Worm (Caenorhabditis elegans) whole organism, young adult: ENCODE measurements around the gene lgc-8.
"Not testable (repeated sequence)": the region's sequence is repeated elsewhere in the genome, so short reads cannot be mapped to it uniquely, and the experiment has no call there.

ENCODE experiments used
- F39B2.1 ChIP-seq: fragments of 200-800 bp; sonication (Bioruptor generic); IDR thresholded peaks from 2 replicates; pipeline ENCODE4 v1.3.6; 2022; ENCODE audit warnings: missing genetic modification reagents, missing genetic modification characterization, missing compliant biosample characterization
- T26A5.8 ChIP-seq: sonication (generic microtip); optimal IDR thresholded peaks from 2 replicates; lab custom pipeline; 2016; ENCODE audit warnings: missing genetic modification characterization, missing compliant biosample characterization
- Y53G8AR.9 ChIP-seq: fragments of 200-800 bp; sonication (Bioruptor generic); conservative IDR thresholded peaks from 2 replicates; pipeline ENCODE4 v1.3.6; 2022; ENCODE audit warnings: missing genetic modification reagents, missing genetic modification characterization, missing compliant biosample characterization
- aptf-3 ChIP-seq: fragments of 200-800 bp; sonication (Bioruptor generic); IDR thresholded peaks from 2 replicates; pipeline ENCODE4 v1.3.6; 2022; ENCODE audit warnings: missing genetic modification characterization, missing compliant biosample characterization
- athp-1 ChIP-seq: sonication (generic microtip); optimal IDR thresholded peaks from 2 replicates; lab custom pipeline; 2017; ENCODE audit warnings: mild to moderate bottlenecking, missing genetic modification characterization, missing compliant biosample characterization
- attf-3 ChIP-seq: fragments of 200-800 bp; sonication (Bioruptor generic); conservative IDR thresholded peaks from 2 replicates; pipeline ENCODE4 v1.3.6; 2022; ENCODE audit warnings: missing genetic modification reagents, missing genetic modification characterization, missing compliant biosample characterization
- attf-6 ChIP-seq: fragments of 200-800 bp; sonication (Bioruptor generic); IDR thresholded peaks from 2 replicates; pipeline ENCODE4 v1.3.6; 2022; ENCODE audit warnings: missing genetic modification reagents, missing genetic modification characterization, missing compliant biosample characterization
- die-1 ChIP-seq: sonication (generic microtip); optimal IDR thresholded peaks from 2 replicates; lab custom pipeline; 2016; ENCODE audit warnings: missing genotype, mild to moderate bottlenecking, missing genetic modification characterization, missing compliant biosample characterization
- efl-1 ChIP-seq: fragments of 150-350 bp; optimal IDR thresholded peaks from 2 replicates; lab custom pipeline; 2014; ENCODE audit warnings: missing biosample characterization, missing genetic modification reagents, missing genetic modification characterization
- egrh-3 ChIP-seq: fragments of 200-800 bp; sonication (Bioruptor generic); IDR thresholded peaks from 2 replicates; pipeline ENCODE4 v1.3.6; 2022; ENCODE audit warnings: missing genetic modification reagents, missing genetic modification characterization, missing compliant biosample characterization
- gei-17 ChIP-seq: fragments of 200-800 bp; sonication (Bioruptor generic); optimal IDR thresholded peaks from 2 replicates; lab custom pipeline; 2018; ENCODE audit warnings: mild to moderate bottlenecking, missing genetic modification characterization, missing compliant biosample characterization
- hmg-20 ChIP-seq: fragments of 200-800 bp; sonication (Bioruptor generic); IDR thresholded peaks from 2 replicates; pipeline ENCODE4 v1.3.6; 2022; ENCODE audit warnings: missing genetic modification reagents, missing genetic modification characterization, missing compliant biosample characterization
- hsf-1 ChIP-seq: fragments of 200-800 bp; sonication (Bioruptor generic); IDR thresholded peaks from 2 replicates; pipeline ENCODE4 v1.3.6; 2022; ENCODE audit warnings: missing genetic modification reagents, missing genetic modification characterization, missing compliant biosample characterization
- lag-1 ChIP-seq: fragments of 200-800 bp; sonication (Bioruptor generic); IDR thresholded peaks from 2 replicates; pipeline ENCODE4 v1.3.6; 2022; ENCODE audit warnings: missing genetic modification reagents, missing genetic modification characterization, missing compliant biosample characterization
- lin-40 ChIP-seq: sonication (generic microtip); optimal IDR thresholded peaks from 2 replicates; lab custom pipeline; 2016; ENCODE audit warnings: missing genetic modification characterization, mild to moderate bottlenecking, missing compliant biosample characterization, missing genotype, missing genetic modification reagents
- lir-1 ChIP-seq: fragments of 200-800 bp; sonication (Bioruptor generic); conservative IDR thresholded peaks from 2 replicates; pipeline ENCODE4 v1.3.6; 2022; ENCODE audit warnings: missing genetic modification reagents, missing genetic modification characterization, missing compliant biosample characterization
- lsl-1 ChIP-seq: fragments of 200-800 bp; sonication (Bioruptor generic); optimal IDR thresholded peaks from 2 replicates; lab custom pipeline; 2018; ENCODE audit warnings: mild to moderate bottlenecking, missing genetic modification characterization, moderate library complexity, missing compliant biosample characterization
- lsy-27 ChIP-seq: sonication (generic microtip); optimal IDR thresholded peaks from 2 replicates; lab custom pipeline; 2017; ENCODE audit warnings: missing genetic modification characterization, mild to moderate bottlenecking, missing compliant biosample characterization, antibody characterized with exemption, missing genotype, borderline replicate concordance; ENCODE audit not compliant: insufficient read depth
- madf-3 ChIP-seq: fragments of 200-800 bp; sonication (Bioruptor generic); IDR thresholded peaks from 2 replicates; pipeline ENCODE4 v1.3.6; 2022; ENCODE audit warnings: missing genetic modification reagents, missing genetic modification characterization, missing compliant biosample characterization
- madf-6 ChIP-seq: fragments of 200-800 bp; sonication (Bioruptor generic); IDR thresholded peaks from 2 replicates; pipeline ENCODE4 v1.3.6; 2022; ENCODE audit warnings: missing genetic modification reagents, missing genetic modification characterization, missing compliant biosample characterization
- mcd-1 ChIP-seq: fragments of 200-800 bp; sonication (Bioruptor generic); IDR thresholded peaks from 2 replicates; pipeline ENCODE4 v1.3.6; 2022; ENCODE audit warnings: missing genetic modification reagents, missing genetic modification characterization, missing compliant biosample characterization
- mes-4 ChIP-seq: sonication (generic microtip); optimal IDR thresholded peaks from 2 replicates; lab custom pipeline; 2016; ENCODE audit warnings: missing genotype, missing genetic modification characterization, missing compliant biosample characterization
- nhr-27 ChIP-seq: fragments of 200-800 bp; sonication (Bioruptor generic); optimal IDR thresholded peaks from 2 replicates; lab custom pipeline; 2018; ENCODE audit warnings: mild to moderate bottlenecking, missing genetic modification characterization, moderate library complexity, missing compliant biosample characterization
- snpc-1.1 ChIP-seq: sonication (generic microtip); optimal IDR thresholded peaks from 2 replicates; lab custom pipeline; 2017; ENCODE audit warnings: missing genetic modification characterization, mild to moderate bottlenecking, missing compliant biosample characterization, antibody characterized with exemption, moderate library complexity, missing genotype, missing genetic modification reagents; ENCODE audit not compliant: insufficient read depth
- snpc-1.3 ChIP-seq: sonication (generic microtip); optimal IDR thresholded peaks from 2 replicates; lab custom pipeline; 2017; ENCODE audit warnings: missing genetic modification characterization, mild to moderate bottlenecking, missing compliant biosample characterization, antibody characterized with exemption, moderate library complexity, missing genotype, missing genetic modification reagents; ENCODE audit not compliant: insufficient read depth
- snpc-4 ChIP-seq, 5 experiments: fragments of 150-350 bp in 1 of 5; sonication (generic microtip) in 4 of 5; optimal IDR thresholded peaks; 2 replicates each; lab custom pipeline; 2014 to 2018; ENCODE audit warnings: missing genetic modification characterization in 5 of 5, missing biosample characterization in 3 of 5, antibody characterized with exemption in 2 of 5, mild to moderate bottlenecking in 2 of 5, missing compliant biosample characterization in 2 of 5, missing genotype in 2 of 5, moderate library complexity in 2 of 5, missing genetic modification reagents in 1 of 5
- tbp1 ChIP-seq: fragments of 200-800 bp; sonication (Bioruptor generic); optimal IDR thresholded peaks from 2 replicates; lab custom pipeline; 2018; ENCODE audit warnings: mild to moderate bottlenecking, missing genetic modification characterization, missing compliant biosample characterization
- unc-62 ChIP-seq: fragments of 150-350 bp; optimal IDR thresholded peaks from 2 replicates; lab custom pipeline; 2014; ENCODE audit warnings: missing biosample characterization, missing genetic modification reagents, missing genetic modification characterization
- zfh-2 ChIP-seq: fragments of 200-800 bp; sonication (Bioruptor generic); conservative IDR thresholded peaks from 2 replicates; pipeline ENCODE4 v1.3.6; 2022; ENCODE audit warnings: missing genetic modification reagents, missing genetic modification characterization, missing compliant biosample characterization
- ztf-25 ChIP-seq: fragments of 200-800 bp; sonication (Bioruptor generic); IDR thresholded peaks from 2 replicates; pipeline ENCODE4 v1.3.6; 2022; ENCODE audit warnings: missing genetic modification reagents, missing genetic modification characterization, missing compliant biosample characterization

The lgc-8 gene

ce11 chrIV:14740177-14740576, 24.6 kb downstream of the lgc-8 start:
- peak; percentile 92 for TF ChIP-seq hsf-1 (GFP tag; lab: Robert Waterston, UW)

DNA sequence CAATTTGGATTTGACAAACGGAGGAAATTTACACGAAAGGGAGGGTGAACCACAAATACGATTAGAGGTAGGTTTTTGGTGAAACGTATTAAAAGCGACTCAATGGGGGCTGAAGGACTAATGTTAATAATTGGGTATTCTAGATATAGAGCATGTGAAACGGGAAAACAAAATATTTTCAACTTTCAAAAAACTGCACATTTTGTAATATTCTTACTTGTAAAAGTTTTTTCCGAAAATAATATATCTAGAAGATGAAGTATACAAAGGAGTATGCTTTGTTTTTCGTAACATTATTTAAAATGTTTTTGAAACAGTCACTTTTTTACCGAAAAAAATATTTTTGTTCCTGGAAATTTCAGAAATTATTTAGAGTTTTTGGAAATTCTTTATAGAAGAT, 26.3 kb downstream of the lgc-8 start:
- TF ChIP-seq T26A5.8 (tag; lab: Kevin White, UChicago) (no peak), snpc-1.3 (no peak), hmg-20 (GFP tag; lab: Robert Waterston, UW) (no peak), F39B2.1 (GFP tag; lab: Robert Waterston, UW) (no peak), Y53G8AR.9 (GFP tag; lab: Robert Waterston, UW) (no peak), aptf-3 (GFP tag; lab: Robert Waterston, UW) (no peak), zfh-2 (no peak), lsl-1 (no peak), snpc-1.1 (tag; lab: Kevin White, UChicago) (no peak), lsy-27 (tag; lab: Kevin White, UChicago) (no peak), mcd-1 (GFP tag; lab: Robert Waterston, UW) (no peak), hsf-1 (GFP tag; lab: Robert Waterston, UW) (no peak), nhr-27 (tag; lab: Kevin White, UChicago) (no peak), egrh-3 (GFP tag; lab: Robert Waterston, UW) (no peak)

ce11 chrIV:14747578-14748208, 32.1 kb downstream of the lgc-8 start:
- not testable (repeated sequence) for TF ChIP-seq snpc-4 (GFP tag; optimal IDR thresholded peaks at IDR 0.05; lab: Kevin White, UChicago)
- peak in 2 of 4 experiments; percentile 81 to 94 for TF ChIP-seq snpc-4 (tag; optimal IDR thresholded peaks at IDR 0.05; lab: Kevin White, UChicago)
- peak; percentile 90 for TF ChIP-seq attf-6 (GFP tag; lab: Robert Waterston, UW)
- TF ChIP-seq egrh-3 (GFP tag; lab: Robert Waterston, UW): peak; percentile 51; the same call in 1 of the 2 replicates

- TF ChIP-seq mcd-1 (GFP tag; lab: Robert Waterston, UW) (no peak), die-1 (no peak), lsy-27 (tag; lab: Kevin White, UChicago) (no peak), attf-6 (GFP tag; lab: Robert Waterston, UW) (peak; percentile 88), zfh-2 (no peak), athp-1 (tag; lab: Kevin White, UChicago) (no peak), madf-6 (GFP tag; lab: Robert Waterston, UW) (peak; percentile 56; the same call in 1 of the 2 replicates), lir-1 (GFP tag; lab: Robert Waterston, UW) (no peak), unc-62 (GFP tag; lab: Kevin White, UChicago) (no peak), T26A5.8 (tag; lab: Kevin White, UChicago) (no peak), mes-4 (no peak), lsl-1 (peak; percentile 79), attf-3 (GFP tag; lab: Robert Waterston, UW) (no peak), efl-1 (GFP tag; lab: Kevin White, UChicago) (peak; percentile 8), ztf-25 (GFP tag; lab: Robert Waterston, UW) (no peak), madf-3 (GFP tag; lab: Robert Waterston, UW) (no peak), gei-17 (GFP tag; lab: Kevin White, UChicago) (no peak), lin-40 (tag; lab: Kevin White, UChicago) (no peak), aptf-3 (GFP tag; lab: Robert Waterston, UW) (no peak), snpc-4 (GFP tag; optimal IDR thresholded peaks at IDR 0.05; lab: Kevin White, UChicago) (peak; percentile 78), snpc-4 (tag; optimal IDR thresholded peaks at IDR 0.05; lab: Kevin White, UChicago) (peak in 3 of 4 experiments; percentile 89 to 93 (median 91)), tbp1 (GFP tag; lab: Kevin White, UChicago) (peak; percentile 10), lag-1 (GFP tag; lab: Robert Waterston, UW) (no peak)
Measured at ce11 chrIV:14754912-14755311, 39.3 kb downstream of the lgc-8 start, which contains the start of gene Y57G11C.499. Y57G11C.499 (minus strand) TSS chrIV:14754934.
